Fruit fly (Drosophila melanogaster): ENCODE measurements around the gene CG2202.

The CG2202 gene

DNA sequence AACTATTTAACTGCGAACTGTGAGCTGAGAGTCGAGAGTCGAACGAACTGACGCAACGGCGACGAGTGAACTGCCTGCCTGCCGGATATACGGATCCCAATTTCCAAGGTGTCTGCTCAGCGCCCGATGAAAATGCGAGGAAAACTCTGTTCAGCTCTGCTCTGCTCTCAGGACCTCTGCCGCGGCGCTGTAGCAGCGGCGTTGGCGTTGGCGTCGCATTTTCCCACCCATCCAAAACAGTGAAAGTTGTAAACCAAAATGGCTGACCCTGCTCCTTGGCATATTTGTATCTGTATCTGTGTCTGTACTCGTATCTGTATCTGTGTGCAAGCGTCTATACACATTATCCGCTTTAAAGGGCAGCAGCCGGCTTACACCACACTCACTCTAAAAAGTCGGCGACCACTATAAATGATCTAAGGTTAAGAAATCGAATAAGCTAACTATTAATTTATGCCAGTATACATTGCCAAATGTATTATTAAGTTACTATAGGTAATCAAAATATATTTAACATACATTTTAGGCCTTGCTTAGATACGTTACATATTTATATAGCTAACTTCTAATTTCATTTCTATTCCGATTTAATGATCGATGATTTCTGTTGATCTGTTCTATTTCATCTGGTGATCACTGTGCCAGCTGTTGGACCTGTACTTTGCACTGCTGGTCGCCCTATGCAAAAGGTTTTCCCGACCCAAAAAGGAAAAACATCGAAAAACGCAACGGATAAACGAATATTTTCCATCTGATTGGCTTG is 25.7 kb upstream of the CG2202 start (continued):
- peak; percentile 44 for TF ChIP-seq CG3407 (GFP tag; optimal IDR thresholded peaks at IDR 0.05)
- TF ChIP-seq CG13624 (GFP tag; optimal IDR thresholded peaks at IDR 0.05): no peak
- no peak for TF ChIP-seq amos (GFP tag; IDR thresholded peaks at IDR 0.05; ENCODE audit: partially characterized antibody)
- TF ChIP-seq Med (GFP tag): peak; percentile 77
- no peak for TF ChIP-seq CG3163 (GFP tag; optimal IDR thresholded peaks at IDR 0.05)
- TF ChIP-seq CG43689 (GFP tag; IDR thresholded peaks at IDR 0.05): no peak
- no peak for TF ChIP-seq Scr (GFP tag; IDR thresholded peaks at IDR 0.05; ENCODE audit: partially characterized antibody)
- 0 out of 2 replicates have a peak, but pooled peaks have one; percentile 15 for TF ChIP-seq esg (GFP tag; conservative IDR thresholded peaks at IDR 0.05)
- peak; percentile 47 for TF ChIP-seq CG12299 (tag; optimal IDR thresholded peaks at IDR 0.05)
- no peak for TF ChIP-seq cas (GFP tag; IDR thresholded peaks at IDR 0.05)
- TF ChIP-seq CG12769 (tag; optimal IDR thresholded peaks at IDR 0.05): peak; percentile 51
- TF ChIP-seq tna (GFP tag; IDR thresholded peaks at IDR 0.05; ENCODE audit: partially characterized antibody): no peak
- no peak for TF ChIP-seq Abd-B (GFP tag; optimal IDR thresholded peaks at IDR 0.05)
- TF ChIP-seq ase (GFP tag; IDR thresholded peaks at IDR 0.05): no peak
- no peak for TF ChIP-seq da (GFP tag; optimal IDR thresholded peaks at IDR 0.05)
- TF ChIP-seq prd (optimal IDR thresholded peaks at IDR 0.05): no peak
- peak; percentile 82 for TF ChIP-seq prd (GFP tag; IDR thresholded peaks at IDR 0.05)
- peak; percentile 68 for TF ChIP-seq scrt (GFP tag; optimal IDR thresholded peaks at IDR 0.05)
- peak; percentile 57 for TF ChIP-seq CG30431 (GFP tag; optimal IDR thresholded peaks at IDR 0.05)
- TF ChIP-seq CG17802 (tag; optimal IDR thresholded peaks at IDR 0.05): peak; percentile 34
- peak; percentile 60 for TF ChIP-seq PHDP (tag; optimal IDR thresholded peaks at IDR 0.05)
- TF ChIP-seq CG11504 (tag; optimal IDR thresholded peaks at IDR 0.05): peak; percentile 82
- TF ChIP-seq Fer2 (tag; optimal IDR thresholded peaks at IDR 0.05): peak; percentile 33
- no peak for TF ChIP-seq CG11696 (GFP tag; IDR thresholded peaks at IDR 0.05)
- peak; percentile 72 for TF ChIP-seq CG17359 (tag; optimal IDR thresholded peaks at IDR 0.05)
- TF ChIP-seq CG6654 (GFP tag; optimal IDR thresholded peaks at IDR 0.05): peak; percentile 24
- TF ChIP-seq Pdp1 (GFP tag; optimal IDR thresholded peaks at IDR 0.05): peak; percentile 15 to 41
- TF ChIP-seq CG10274 (GFP tag; optimal IDR thresholded peaks at IDR 0.05): peak; percentile 26
- TF ChIP-seq CG2875 (GFP tag; optimal IDR thresholded peaks at IDR 0.05): peak; percentile 2
- TF ChIP-seq CG1602 (GFP tag; optimal IDR thresholded peaks at IDR 0.05): peak; percentile 51
- no peak for TF ChIP-seq Camta (GFP tag; optimal IDR thresholded peaks at IDR 0.05)
- peak; percentile 89 for TF ChIP-seq phol (tag; optimal IDR thresholded peaks at IDR 0.05)
- TF ChIP-seq bcd (GFP tag; optimal IDR thresholded peaks at IDR 0.05): peak; percentile 68
- TF ChIP-seq Mes4 (GFP tag; optimal IDR thresholded peaks at IDR 0.05): peak; percentile 20
- no peak for TF ChIP-seq gt (GFP tag; IDR thresholded peaks at IDR 0.05)
- TF ChIP-seq Taf1 (GFP tag; IDR thresholded peaks at IDR 0.05): no peak
- TF ChIP-seq Dbx (GFP tag; IDR thresholded peaks at IDR 0.05): no peak
- no peak for TF ChIP-seq D (optimal IDR thresholded peaks at IDR 0.05)
- TF ChIP-seq D (GFP tag; optimal IDR thresholded peaks at IDR 0.05): peak; percentile 76
- no peak for TF ChIP-seq CG18011 (GFP tag; optimal IDR thresholded peaks at IDR 0.05)
- TF ChIP-seq Hr39 (optimal IDR thresholded peaks at IDR 0.05): no peak
- TF ChIP-seq chinmo (GFP tag; IDR thresholded peaks at IDR 0.05; ENCODE audit: partially characterized antibody): no peak
- peak; percentile 59 for TF ChIP-seq tin (GFP tag; optimal IDR thresholded peaks at IDR 0.05)
- no peak for TF ChIP-seq pb (GFP tag; optimal IDR thresholded peaks at IDR 0.05)
- no peak for TF ChIP-seq CG7963 (GFP tag; IDR thresholded peaks at IDR 0.05; ENCODE audit: partially characterized antibody)
- no peak for TF ChIP-seq CG14014 (GFP tag; IDR thresholded peaks at IDR 0.05)
- TF ChIP-seq luna (GFP tag; optimal IDR thresholded peaks at IDR 0.05): no peak
- 0 out of 4 replicates have a peak, but pooled peaks have one; percentile 17 for TF ChIP-seq Gug (GFP tag; IDR thresholded peaks at IDR 0.05)
- peak; percentile 53 for TF ChIP-seq BtbVII (GFP tag; optimal IDR thresholded peaks at IDR 0.05)
- TF ChIP-seq sima (GFP tag; optimal IDR thresholded peaks at IDR 0.05): no peak
